Worm (Caenorhabditis elegans) whole organism, L2 larva: ENCODE data around the gene nhr-143.

Source experiments
- C34F6.9 ChIP-seq: fragments of 150-350 bp; optimal IDR thresholded peaks from 2 replicates; lab custom pipeline; 2014; ENCODE audit warnings: missing biosample characterization, missing genetic modification characterization
- R02D3.7 ChIP-seq: fragments of 150-350 bp; optimal IDR thresholded peaks from 2 replicates; lab custom pipeline; 2014; ENCODE audit warnings: missing biosample characterization, missing genetic modification characterization
- aly-2 ChIP-seq: fragments of 150-350 bp; optimal IDR thresholded peaks from 2 replicates; lab custom pipeline; 2014; ENCODE audit warnings: missing biosample characterization, missing genetic modification characterization
- blmp-1 ChIP-seq: sonication (generic microtip); optimal IDR thresholded peaks from 2 replicates; lab custom pipeline; 2017; ENCODE audit warnings: missing genetic modification characterization, mild to moderate bottlenecking, missing compliant biosample characterization, antibody characterized with exemption, moderate library complexity; ENCODE audit not compliant: insufficient read depth
- ceh-16 ChIP-seq: fragments of 150-350 bp; optimal IDR thresholded peaks from 2 replicates; lab custom pipeline; 2014; ENCODE audit warnings: missing biosample characterization, missing genetic modification characterization
- crh-2 ChIP-seq: sonication (generic microtip); optimal IDR thresholded peaks from 2 replicates; lab custom pipeline; 2017; ENCODE audit warnings: missing biosample characterization, missing genetic modification characterization
- dmd-4 ChIP-seq: sonication (generic microtip); optimal IDR thresholded peaks from 2 replicates; lab custom pipeline; 2017; ENCODE audit warnings: missing biosample characterization, missing genetic modification characterization
- egl-27 ChIP-seq: sonication (generic microtip); optimal IDR thresholded peaks from 3 replicates; lab custom pipeline; 2017; ENCODE audit warnings: missing biosample characterization, missing genetic modification reagents, missing genetic modification characterization
- elt-1 ChIP-seq: fragments of 150-350 bp; optimal IDR thresholded peaks from 2 replicates; lab custom pipeline; 2014; ENCODE audit warnings: missing biosample characterization, missing genetic modification characterization
- gmeb-1 ChIP-seq: fragments of 150-350 bp; optimal IDR thresholded peaks from 2 replicates; lab custom pipeline; 2014; ENCODE audit warnings: missing biosample characterization, missing genetic modification characterization
- lin-11 ChIP-seq: fragments of 150-350 bp; sonication (generic microtip); optimal IDR thresholded peaks from 2 replicates; lab custom pipeline; 2014; ENCODE audit warnings: missing biosample characterization, missing genetic modification characterization, inconsistent platforms, mixed read lengths
- lin-13 ChIP-seq: fragments of 150-350 bp; optimal IDR thresholded peaks from 2 replicates; lab custom pipeline; 2014; ENCODE audit warnings: missing biosample characterization, missing genetic modification reagents, missing genetic modification characterization
- lin-39 ChIP-seq: fragments of 150-350 bp; optimal IDR thresholded peaks from 2 replicates; lab custom pipeline; 2014; ENCODE audit warnings: missing biosample characterization, missing genetic modification reagents, missing genetic modification characterization
- lsy-2 ChIP-seq, 2 experiments: fragments of 150-350 bp in 1 of 2; sonication (generic microtip) in 1 of 2; optimal IDR thresholded peaks; 2 replicates each; lab custom pipeline; 2014 to 2017; ENCODE audit warnings: missing biosample characterization in 2 of 2, missing genetic modification characterization in 2 of 2
- mab-5 ChIP-seq: fragments of 150-350 bp; optimal IDR thresholded peaks from 2 replicates; lab custom pipeline; 2014; ENCODE audit warnings: missing biosample characterization, missing genetic modification characterization
- nhr-10 ChIP-seq: sonication (generic microtip); optimal IDR thresholded peaks from 2 replicates; lab custom pipeline; 2017; ENCODE audit warnings: missing biosample characterization, missing genetic modification characterization
- nhr-12 ChIP-seq: fragments of 150-350 bp; optimal IDR thresholded peaks from 2 replicates; lab custom pipeline; 2014; ENCODE audit warnings: missing biosample characterization, missing genetic modification characterization
- nhr-21 ChIP-seq: fragments of 150-350 bp; optimal IDR thresholded peaks from 2 replicates; lab custom pipeline; 2014; ENCODE audit warnings: missing biosample characterization, missing genetic modification characterization
- nhr-23 ChIP-seq: fragments of 150-350 bp; optimal IDR thresholded peaks from 2 replicates; lab custom pipeline; 2014; ENCODE audit warnings: missing biosample characterization, missing genetic modification reagents, missing genetic modification characterization
- nhr-237 ChIP-seq: fragments of 150-350 bp; optimal IDR thresholded peaks from 2 replicates; lab custom pipeline; 2014; ENCODE audit warnings: missing biosample characterization, missing genetic modification characterization
- nhr-25 ChIP-seq: fragments of 150-350 bp; sonication (generic microtip); optimal IDR thresholded peaks from 3 replicates; lab custom pipeline; 2014; ENCODE audit warnings: missing biosample characterization, missing genetic modification characterization
- nhr-77 ChIP-seq: fragments of 150-350 bp; optimal IDR thresholded peaks from 2 replicates; lab custom pipeline; 2014; ENCODE audit warnings: missing biosample characterization, missing genetic modification characterization
- sem-4 ChIP-seq: fragments of 150-350 bp; optimal IDR thresholded peaks from 2 replicates; lab custom pipeline; 2014; ENCODE audit warnings: missing biosample characterization, missing genetic modification reagents, missing genetic modification characterization
- skn-1 ChIP-seq: sonication (generic microtip); optimal IDR thresholded peaks from 2 replicates; lab custom pipeline; 2017; ENCODE audit warnings: missing biosample characterization, missing genetic modification characterization
- sma-3 ChIP-seq: sonication (generic microtip); optimal IDR thresholded peaks from 2 replicates; lab custom pipeline; 2016; ENCODE audit warnings: missing genetic modification reagents, missing genetic modification characterization, missing compliant biosample characterization
- sma-9 ChIP-seq, 2 experiments: fragments of 150-350 bp in 1 of 2; sonication (generic microtip) in 1 of 2; optimal IDR thresholded peaks; 2 replicates each; lab custom pipeline; 2014 to 2016; ENCODE audit warnings: missing genetic modification characterization in 2 of 2, mild to moderate bottlenecking in 1 of 2, missing biosample characterization in 1 of 2, missing compliant biosample characterization in 1 of 2, missing genetic modification reagents in 1 of 2, moderate library complexity in 1 of 2
- snpc-4 ChIP-seq: fragments of 150-350 bp; optimal IDR thresholded peaks from 2 replicates; lab custom pipeline; 2014; ENCODE audit warnings: missing biosample characterization, missing genetic modification characterization
- unc-39 ChIP-seq: fragments of 150-350 bp; optimal IDR thresholded peaks from 2 replicates; lab custom pipeline; 2014; ENCODE audit warnings: missing biosample characterization, missing genetic modification characterization
- zag-1 ChIP-seq: fragments of 150-350 bp; optimal IDR thresholded peaks from 2 replicates; lab custom pipeline; 2014; ENCODE audit warnings: missing biosample characterization, missing genetic modification characterization

Gene nhr-143

DNA sequence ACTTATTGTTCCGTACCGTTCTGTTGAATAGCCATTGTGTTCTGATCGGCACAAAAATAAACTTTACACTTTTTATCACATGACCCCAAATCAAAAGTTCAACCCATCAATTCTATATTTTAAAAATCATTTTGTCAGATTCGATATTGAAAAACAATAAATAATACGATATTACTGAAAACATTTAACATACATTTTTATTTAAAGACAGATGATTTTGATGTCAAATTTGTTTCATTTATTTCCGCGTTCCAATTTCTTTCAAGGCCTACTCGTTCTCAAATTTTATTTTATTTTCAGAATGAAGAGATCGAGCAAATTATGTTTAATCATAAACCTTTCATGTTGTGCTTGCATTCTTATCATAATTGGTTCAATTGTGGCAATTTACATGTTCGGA is 20.1 kb upstream of the nhr-143 start, which contains the start of gene F59E11.5:
Gene F59E11.5 (plus strand): TSS at position 301 of the 400 bp plus-strand sequence.
- TF ChIP-seq lin-11 (tag; lab: Kevin White, UChicago): no peak
- TF ChIP-seq nhr-25 (tag; lab: Kevin White, UChicago): peak; percentile 35

DNA sequence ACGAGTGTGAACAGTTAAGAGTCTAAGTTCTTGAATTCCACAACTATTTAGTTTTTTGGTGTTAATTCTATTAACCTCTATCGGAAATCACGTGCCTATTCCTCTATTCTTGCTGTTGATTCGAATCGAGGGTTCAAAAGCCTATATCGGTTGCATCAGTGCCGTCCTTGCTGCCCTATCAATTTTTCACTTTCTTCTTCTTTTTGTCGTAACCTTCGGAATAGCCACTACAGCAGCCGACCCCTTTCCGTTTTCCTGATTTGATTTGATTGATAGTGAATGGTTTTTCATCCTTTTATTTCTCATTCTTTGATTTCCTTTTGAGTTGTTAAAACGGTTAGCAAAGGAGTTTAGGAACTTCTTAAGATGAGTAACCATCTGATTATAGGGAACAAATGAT is 19.5 kb upstream of the nhr-143 start:
- TF ChIP-seq lin-13 (no peak), nhr-21 (tag; lab: Kevin White, UChicago) (peak; percentile 45), crh-2 (tag; lab: Kevin White, UChicago) (peak; percentile 15), elt-1 (tag; lab: Kevin White, UChicago) (no peak), sma-9 (GFP tag; optimal IDR thresholded peaks at IDR 0.05; lab: Kevin White, UChicago) (peak; percentile 42), sma-9 (tag; optimal IDR thresholded peaks at IDR 0.05; lab: Kevin White, UChicago) (no peak), blmp-1 (peak; percentile 91), lsy-2 (tag; optimal IDR thresholded peaks at IDR 0.05; lab: Kevin White, UChicago) (no peak), sma-3 (GFP tag; lab: Kevin White, UChicago) (peak; percentile 33), sem-4 (tag; lab: Kevin White, UChicago) (peak; percentile 10), nhr-77 (tag; lab: Kevin White, UChicago) (no peak), nhr-25 (tag; lab: Kevin White, UChicago) (peak; percentile 33)

ce11 chrV:8991679-8992078 is 16.9 kb upstream of the nhr-143 start, which contains the start of gene F59E11.6:
TSS of gene F59E11.6 (plus strand) at chrV:8991789.
- TF ChIP-seq nhr-12 (tag; lab: Kevin White, UChicago) (no peak), skn-1 (tag; lab: Kevin White, UChicago) (no peak), C34F6.9 (tag; lab: Kevin White, UChicago) (no peak), lin-39 (tag; lab: Kevin White, UChicago) (no peak), nhr-23 (no peak), nhr-10 (no peak)

DNA sequence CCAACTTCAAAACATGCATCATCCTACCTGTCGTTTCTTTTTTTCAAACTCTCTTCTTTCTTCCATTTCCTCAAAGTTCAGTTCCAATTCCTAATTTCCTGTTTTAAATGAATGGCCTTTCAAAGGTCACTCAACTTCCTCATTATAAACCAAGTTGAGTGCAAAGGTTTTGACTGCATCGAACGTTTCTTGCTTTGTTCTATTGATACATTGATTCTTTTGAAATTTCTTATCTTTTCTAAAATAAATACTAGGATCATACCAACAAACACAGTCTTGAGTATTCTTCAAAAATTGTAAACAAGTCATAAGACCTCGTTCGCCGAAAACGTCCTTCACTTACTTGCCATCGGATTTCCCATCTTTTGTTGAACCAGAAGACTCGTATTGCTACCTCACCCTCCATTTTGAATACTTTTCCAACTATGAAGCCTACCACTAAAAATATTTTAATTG is 15.5 kb upstream of the nhr-143 start, which contains the start of gene F59E11.7:
Gene F59E11.7 (plus strand): TSS at position 51 of the 456 bp plus-strand sequence.
- no peak for TF ChIP-seq nhr-237 (tag; lab: Kevin White, UChicago)
- TF ChIP-seq sem-4 (tag; lab: Kevin White, UChicago): no peak
- no peak for TF ChIP-seq aly-2 (tag; lab: Kevin White, UChicago)
- TF ChIP-seq nhr-25 (tag; lab: Kevin White, UChicago): peak; percentile 77
- TF ChIP-seq elt-1 (tag; lab: Kevin White, UChicago): no peak
- no peak for TF ChIP-seq skn-1 (tag; lab: Kevin White, UChicago)
- no peak for TF ChIP-seq snpc-4 (tag; lab: Kevin White, UChicago)
- peak; percentile 11 for TF ChIP-seq sma-3 (GFP tag; lab: Kevin White, UChicago)
- no peak for TF ChIP-seq sma-9 (GFP tag; optimal IDR thresholded peaks at IDR 0.05; lab: Kevin White, UChicago)
- TF ChIP-seq sma-9 (tag; optimal IDR thresholded peaks at IDR 0.05; lab: Kevin White, UChicago): no peak
- no peak for TF ChIP-seq lin-39 (tag; lab: Kevin White, UChicago)
- TF ChIP-seq ceh-16 (tag; lab: Kevin White, UChicago): no peak

- no peak for TF ChIP-seq unc-39 (tag; lab: Kevin White, UChicago)
- no peak for TF ChIP-seq blmp-1
- no peak for TF ChIP-seq lin-39 (tag; lab: Kevin White, UChicago)
- no peak for TF ChIP-seq mab-5 (tag; lab: Kevin White, UChicago)
These were observed 13.4 kb upstream of the nhr-143 start, which contains the start of gene str-87 for ce11 chrV:8988104-8988503. TSS of gene str-87 (minus strand) at chrV:8988204.

- TF ChIP-seq sma-9 (GFP tag; optimal IDR thresholded peaks at IDR 0.05; lab: Kevin White, UChicago) (no peak), sma-9 (tag; optimal IDR thresholded peaks at IDR 0.05; lab: Kevin White, UChicago) (no peak), sma-3 (GFP tag; lab: Kevin White, UChicago) (no peak), zag-1 (tag; lab: Kevin White, UChicago) (no peak)
These were observed 11.0 kb upstream of the nhr-143 start, which contains the start of gene str-85 for ce11 chrV:8985740-8986139. TSS of gene str-85 (minus strand) at chrV:8985840.

DNA sequence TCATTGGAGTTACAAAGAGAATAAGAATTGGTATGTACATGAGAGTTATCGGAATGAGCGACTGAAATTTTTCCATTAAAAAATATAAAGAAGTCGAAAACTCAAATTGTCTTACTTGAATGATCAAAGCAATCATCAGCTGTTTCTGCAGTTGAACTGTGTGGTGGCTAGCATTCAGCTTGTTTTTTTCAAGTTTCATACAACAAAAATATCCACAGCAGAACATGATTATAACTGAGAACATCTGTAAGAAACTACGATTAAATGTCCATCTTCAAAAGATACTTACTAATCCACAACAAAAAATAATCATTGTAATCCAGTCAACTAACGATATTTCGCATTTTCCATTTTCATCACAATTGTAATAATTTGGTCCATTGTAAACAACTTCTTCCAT is 10.0 kb upstream of the nhr-143 start:
- no peak for TF ChIP-seq dmd-4 (tag; lab: Kevin White, UChicago)
- no peak for TF ChIP-seq gmeb-1 (tag; lab: Kevin White, UChicago)
- no peak for TF ChIP-seq zag-1 (tag; lab: Kevin White, UChicago)
- TF ChIP-seq nhr-77 (tag; lab: Kevin White, UChicago): no peak
- TF ChIP-seq lin-13: no peak
- no peak for TF ChIP-seq unc-39 (tag; lab: Kevin White, UChicago)
- TF ChIP-seq snpc-4 (tag; lab: Kevin White, UChicago): no peak
- TF ChIP-seq egl-27 (tag; lab: Kevin White, UChicago): no peak
- no peak for TF ChIP-seq R02D3.7
- no peak for TF ChIP-seq lin-39 (tag; lab: Kevin White, UChicago)
